Worm (Caenorhabditis elegans): ENCODE measurements around the gene mlh-1.

- no peak for TF ChIP-seq aly-2 (tag; optimal IDR thresholded peaks at IDR 0.05)
- no peak for TF ChIP-seq blmp-1 (tag; optimal IDR thresholded peaks at IDR 0.05; ENCODE audit: insufficient read depth)
- TF ChIP-seq ceh-82 (tag; optimal IDR thresholded peaks at IDR 0.05) = no peak
- TF ChIP-seq egl-27 (tag; optimal IDR thresholded peaks at IDR 0.05) = no peak
- TF ChIP-seq fos-1 (tag; optimal IDR thresholded peaks at IDR 0.05) = no peak
- TF ChIP-seq ama-1 (optimal IDR thresholded peaks at IDR 0.05) = no peak
- no peak for TF ChIP-seq R02D3.7 (tag; optimal IDR thresholded peaks at IDR 0.05)
- TF ChIP-seq ztf-4 (tag; optimal IDR thresholded peaks at IDR 0.05) = no peak
- no peak for TF ChIP-seq unc-39 (tag; optimal IDR thresholded peaks at IDR 0.05)
Measured at ce11 chrIII:13505718-13506117, 8.7 kb downstream of the mlh-1 start, which contains the start of gene T28A8.3.

Data from whole organism, L2 larva.